Worm (Caenorhabditis elegans): ENCODE results near the gene srbc-62.

- no peak for TF ChIP-seq sea-1 (GFP tag; conservative IDR thresholded peaks at IDR 0.05)
- TF ChIP-seq tbx-37 (GFP tag; conservative IDR thresholded peaks at IDR 0.05) = no peak
- no peak for TF ChIP-seq tra-4 (tag; optimal IDR thresholded peaks at IDR 0.05)
- TF ChIP-seq ama-1 (optimal IDR thresholded peaks at IDR 0.05) = no peak
- no peak for TF ChIP-seq ets-7 (tag; optimal IDR thresholded peaks at IDR 0.05)
- no peak for TF ChIP-seq aly-1 (tag; optimal IDR thresholded peaks at IDR 0.05)
- TF ChIP-seq hmg-4 (GFP tag; optimal IDR thresholded peaks at IDR 0.05) = no peak
- no peak for TF ChIP-seq hmbx-1 (tag; optimal IDR thresholded peaks at IDR 0.05)
- no peak for TF ChIP-seq flt-1 (GFP tag; IDR thresholded peaks at IDR 0.05)
- no peak for TF ChIP-seq scrt-1 (GFP tag; IDR thresholded peaks at IDR 0.05)
- TF ChIP-seq F13C5.2 (tag; optimal IDR thresholded peaks at IDR 0.05) = no peak
- no peak for TF ChIP-seq ceh-36 (tag; optimal IDR thresholded peaks at IDR 0.05)
These were observed 25.6 kb upstream of the srbc-62 start, which contains the start of gene srz-47 for ce11 chrV:17192238-17192637.
